Worm (Caenorhabditis elegans) whole organism, L2 larva: Measurements from ENCODE around the gene B0563.1.

Experiments
- F13H6.1 ChIP-seq: sonication (generic microtip); optimal IDR thresholded peaks from 2 replicates; lab custom pipeline; 2016; ENCODE audit warnings: missing genetic modification characterization, missing compliant biosample characterization
- ZK546.5 ChIP-seq: sonication (generic microtip); optimal IDR thresholded peaks from 2 replicates; lab custom pipeline; 2017; ENCODE audit warnings: missing biosample characterization, missing genetic modification characterization
- aly-2 ChIP-seq: fragments of 150-350 bp; optimal IDR thresholded peaks from 2 replicates; lab custom pipeline; 2014; ENCODE audit warnings: missing biosample characterization, missing genetic modification characterization
- ama-1 ChIP-seq: fragments of 150-350 bp; optimal IDR thresholded peaks from 2 replicates; lab custom pipeline; 2018; ENCODE audit warnings: inconsistent platforms
- blmp-1 ChIP-seq: sonication (generic microtip); optimal IDR thresholded peaks from 2 replicates; lab custom pipeline; 2017; ENCODE audit warnings: missing genetic modification characterization, mild to moderate bottlenecking, missing compliant biosample characterization, antibody characterized with exemption, moderate library complexity; ENCODE audit not compliant: insufficient read depth
- ceh-16 ChIP-seq: fragments of 150-350 bp; optimal IDR thresholded peaks from 2 replicates; lab custom pipeline; 2014; ENCODE audit warnings: missing biosample characterization, missing genetic modification characterization
- ceh-82 ChIP-seq: fragments of 150-350 bp; optimal IDR thresholded peaks from 2 replicates; lab custom pipeline; 2014; ENCODE audit warnings: missing biosample characterization, missing genetic modification characterization
- dmd-4 ChIP-seq: sonication (generic microtip); optimal IDR thresholded peaks from 2 replicates; lab custom pipeline; 2017; ENCODE audit warnings: missing biosample characterization, missing genetic modification characterization
- egl-27 ChIP-seq: sonication (generic microtip); optimal IDR thresholded peaks from 3 replicates; lab custom pipeline; 2017; ENCODE audit warnings: missing biosample characterization, missing genetic modification reagents, missing genetic modification characterization
- elt-3 ChIP-seq: sonication (generic microtip); optimal IDR thresholded peaks from 2 replicates; lab custom pipeline; 2017; ENCODE audit warnings: missing biosample characterization, missing genetic modification characterization
- fos-1 ChIP-seq: fragments of 150-350 bp; optimal IDR thresholded peaks from 2 replicates; lab custom pipeline; 2014; ENCODE audit warnings: missing biosample characterization, missing genetic modification characterization
- lin-13 ChIP-seq: fragments of 150-350 bp; optimal IDR thresholded peaks from 2 replicates; lab custom pipeline; 2014; ENCODE audit warnings: missing biosample characterization, missing genetic modification reagents, missing genetic modification characterization
- lsy-2 ChIP-seq, 2 experiments: fragments of 150-350 bp in 1 of 2; sonication (generic microtip) in 1 of 2; optimal IDR thresholded peaks; 2 replicates each; lab custom pipeline; 2014 to 2017; ENCODE audit warnings: missing biosample characterization in 2 of 2, missing genetic modification characterization in 2 of 2
- mab-5 ChIP-seq: fragments of 150-350 bp; optimal IDR thresholded peaks from 2 replicates; lab custom pipeline; 2014; ENCODE audit warnings: missing biosample characterization, missing genetic modification characterization
- mbf-1 ChIP-seq: sonication (generic microtip); optimal IDR thresholded peaks from 2 replicates; lab custom pipeline; 2017; ENCODE audit warnings: missing biosample characterization, missing genetic modification characterization
- mdl-1 ChIP-seq, 2 experiments: fragments of 150-350 bp in 1 of 2; sonication (generic microtip) in 1 of 2; optimal IDR thresholded peaks; 2 replicates each; lab custom pipeline; 2017; ENCODE audit warnings: missing biosample characterization in 2 of 2, missing genetic modification characterization in 2 of 2
- nhr-12 ChIP-seq: fragments of 150-350 bp; optimal IDR thresholded peaks from 2 replicates; lab custom pipeline; 2014; ENCODE audit warnings: missing biosample characterization, missing genetic modification characterization
- nhr-129 ChIP-seq: fragments of 150-350 bp; optimal IDR thresholded peaks from 2 replicates; lab custom pipeline; 2014; ENCODE audit warnings: missing biosample characterization, missing genetic modification characterization
- nhr-23 ChIP-seq: fragments of 150-350 bp; optimal IDR thresholded peaks from 2 replicates; lab custom pipeline; 2014; ENCODE audit warnings: missing biosample characterization, missing genetic modification reagents, missing genetic modification characterization
- nhr-237 ChIP-seq: fragments of 150-350 bp; optimal IDR thresholded peaks from 2 replicates; lab custom pipeline; 2014; ENCODE audit warnings: missing biosample characterization, missing genetic modification characterization
- nhr-25 ChIP-seq: fragments of 150-350 bp; sonication (generic microtip); optimal IDR thresholded peaks from 3 replicates; lab custom pipeline; 2014; ENCODE audit warnings: missing biosample characterization, missing genetic modification characterization
- nhr-6 ChIP-seq: fragments of 150-350 bp; optimal IDR thresholded peaks from 2 replicates; lab custom pipeline; 2014; ENCODE audit warnings: missing biosample characterization, missing genetic modification characterization
- nhr-77 ChIP-seq: fragments of 150-350 bp; optimal IDR thresholded peaks from 2 replicates; lab custom pipeline; 2014; ENCODE audit warnings: missing biosample characterization, missing genetic modification characterization
- peb-1 ChIP-seq: fragments of 150-350 bp; optimal IDR thresholded peaks from 2 replicates; lab custom pipeline; 2014; ENCODE audit warnings: missing biosample characterization, missing genetic modification characterization
- sem-4 ChIP-seq: fragments of 150-350 bp; optimal IDR thresholded peaks from 2 replicates; lab custom pipeline; 2014; ENCODE audit warnings: missing biosample characterization, missing genetic modification reagents, missing genetic modification characterization
- sma-3 ChIP-seq: sonication (generic microtip); optimal IDR thresholded peaks from 2 replicates; lab custom pipeline; 2016; ENCODE audit warnings: missing genetic modification reagents, missing genetic modification characterization, missing compliant biosample characterization
- sma-9 ChIP-seq, 2 experiments: fragments of 150-350 bp in 1 of 2; sonication (generic microtip) in 1 of 2; optimal IDR thresholded peaks; 2 replicates each; lab custom pipeline; 2014 to 2016; ENCODE audit warnings: missing genetic modification characterization in 2 of 2, mild to moderate bottlenecking in 1 of 2, missing biosample characterization in 1 of 2, missing compliant biosample characterization in 1 of 2, missing genetic modification reagents in 1 of 2, moderate library complexity in 1 of 2
- snpc-4 ChIP-seq: fragments of 150-350 bp; optimal IDR thresholded peaks from 2 replicates; lab custom pipeline; 2014; ENCODE audit warnings: missing biosample characterization, missing genetic modification characterization
- unc-55 ChIP-seq: fragments of 150-350 bp; sonication (generic microtip); optimal IDR thresholded peaks from 3 replicates; lab custom pipeline; 2014; ENCODE audit warnings: missing biosample characterization, missing genetic modification reagents, missing genetic modification characterization
- unc-62 ChIP-seq: fragments of 150-350 bp; optimal IDR thresholded peaks from 2 replicates; lab custom pipeline; 2014; ENCODE audit warnings: missing biosample characterization, missing genetic modification reagents, missing genetic modification characterization
- zag-1 ChIP-seq: fragments of 150-350 bp; optimal IDR thresholded peaks from 2 replicates; lab custom pipeline; 2014; ENCODE audit warnings: missing biosample characterization, missing genetic modification characterization
- ztf-11 ChIP-seq: sonication (generic microtip); optimal IDR thresholded peaks from 2 replicates; lab custom pipeline; 2017; ENCODE audit warnings: missing biosample characterization, missing genetic modification characterization
- ztf-4 ChIP-seq: fragments of 150-350 bp; optimal IDR thresholded peaks from 2 replicates; lab custom pipeline; 2014; ENCODE audit warnings: missing biosample characterization, missing genetic modification characterization

Gene B0563.1

DNA sequence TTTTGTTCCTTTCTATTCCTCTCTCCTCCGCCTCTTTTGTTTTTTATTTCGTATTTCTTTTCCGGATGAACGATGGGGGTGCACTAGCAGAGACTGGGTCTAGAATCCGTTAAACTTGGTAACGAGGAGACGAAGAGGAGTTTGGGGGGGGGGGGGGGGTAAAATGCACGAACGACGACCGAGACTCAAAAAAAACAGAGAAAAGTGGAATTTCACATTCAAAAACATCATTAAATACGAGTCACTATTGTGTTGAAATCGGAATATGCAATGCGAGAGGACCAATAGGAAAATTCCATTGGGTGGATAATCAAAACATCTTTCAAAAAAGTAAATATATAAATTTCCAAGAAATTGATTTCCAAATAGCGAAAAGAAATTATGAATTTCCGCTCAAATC is 17.1 kb upstream of the B0563.1 start, which contains the start of gene B0563.7:
TSS of gene B0563.7 (minus strand) at position 101 of the 400 bp plus-strand sequence.
- no peak for TF ChIP-seq nhr-129 (tag; lab: Kevin White, UChicago)
- TF ChIP-seq unc-55 (GFP tag; lab: Kevin White, UChicago): no peak
- TF ChIP-seq nhr-237: no peak
- TF ChIP-seq elt-3 (tag; lab: Kevin White, UChicago): no peak
- no peak for TF ChIP-seq dmd-4 (tag; lab: Kevin White, UChicago)

DNA sequence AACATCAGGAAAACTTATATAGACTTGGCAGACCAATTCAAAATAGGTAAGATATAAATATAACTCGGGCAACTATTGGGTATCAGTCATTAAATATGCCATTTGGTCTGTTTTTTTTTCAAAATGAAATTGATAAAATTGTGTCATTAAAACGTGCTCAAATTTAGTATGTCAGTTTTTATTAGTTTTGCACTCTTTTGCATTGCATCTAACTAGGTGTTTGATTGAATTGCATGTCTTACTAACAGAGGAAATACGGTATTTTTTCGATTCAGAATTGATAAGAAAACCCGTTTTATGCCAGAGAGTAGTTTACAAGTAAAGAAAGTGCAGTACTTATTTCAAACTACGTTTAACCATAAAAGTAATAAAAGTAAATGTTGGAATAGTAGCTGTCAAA is 15.6 kb upstream of the B0563.1 start:
- peak; percentile 20 for TF ChIP-seq fos-1 (tag; lab: Kevin White, UChicago)
- TF ChIP-seq peb-1 (tag; lab: Kevin White, UChicago): no peak

DNA sequence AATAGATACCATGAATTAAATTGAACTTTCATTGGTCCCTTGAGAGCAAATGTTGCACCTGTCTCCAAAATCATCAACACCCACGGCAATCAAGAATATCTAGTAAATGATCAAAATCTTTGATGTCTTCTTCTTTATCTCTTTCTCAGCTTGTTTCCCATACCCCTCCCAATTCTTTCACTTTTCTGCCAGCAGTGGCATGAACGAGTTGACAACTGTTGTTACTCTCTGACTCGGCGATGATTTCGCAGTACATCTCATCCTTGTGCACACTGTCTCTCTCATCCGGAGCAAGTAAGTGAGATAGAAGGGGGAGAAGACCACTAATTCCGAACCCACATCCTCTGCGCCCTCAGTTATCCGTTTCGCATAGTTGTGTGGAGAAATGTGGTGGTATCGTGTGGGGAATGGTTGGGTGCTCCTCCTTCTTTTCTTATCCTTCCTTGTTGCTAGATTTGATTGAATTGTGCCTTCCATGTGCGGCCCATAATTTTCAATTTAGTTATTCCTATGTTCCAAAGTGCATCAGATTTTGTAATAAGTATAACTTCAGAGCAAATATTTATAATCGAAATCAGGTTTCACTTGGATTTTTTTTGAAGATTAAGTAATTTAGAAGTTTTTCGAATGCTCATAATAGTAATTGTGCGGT is 10.0 kb upstream of the B0563.1 start:
- peak; percentile 71 for TF ChIP-seq nhr-129 (tag; lab: Kevin White, UChicago)
- peak; percentile 23 for TF ChIP-seq sem-4 (tag; lab: Kevin White, UChicago)
- peak; percentile 67 for TF ChIP-seq F13H6.1 (tag; lab: Kevin White, UChicago)
- TF ChIP-seq sma-9 (GFP tag; optimal IDR thresholded peaks at IDR 0.05; lab: Kevin White, UChicago): peak; percentile 52
- no peak for TF ChIP-seq sma-9 (tag; optimal IDR thresholded peaks at IDR 0.05; lab: Kevin White, UChicago)
- no peak for TF ChIP-seq unc-55 (GFP tag; lab: Kevin White, UChicago)

DNA sequence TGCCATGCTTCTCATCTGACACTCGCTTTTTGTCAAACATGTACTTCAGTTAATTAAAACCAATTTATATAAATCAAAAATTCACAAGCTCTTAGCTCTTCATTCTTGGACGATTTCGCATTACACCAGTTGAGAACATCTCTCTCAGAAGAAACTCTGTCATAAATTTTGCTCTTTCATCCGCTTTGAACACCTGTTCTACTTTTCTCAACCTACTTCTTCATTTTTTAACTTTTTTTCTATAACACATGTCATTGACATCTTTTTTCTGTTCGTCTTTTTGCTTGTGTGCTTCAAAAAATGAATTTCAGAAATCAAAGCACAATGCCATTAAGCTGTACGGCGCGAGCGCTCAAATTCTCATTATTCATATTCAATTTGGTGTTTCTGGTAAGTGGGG is 8.5 kb upstream of the B0563.1 start, which contains the start of gene tsp-11:
TSS of gene tsp-11 (plus strand) at position 301 of the 400 bp plus-strand sequence.
- TF ChIP-seq zag-1 (tag; lab: Kevin White, UChicago) (no peak), mab-5 (no peak), blmp-1 (tag; lab: Kevin White, UChicago) (no peak), mdl-1 (tag; optimal IDR thresholded peaks at IDR 0.05; lab: Kevin White, UChicago) (no peak), nhr-25 (tag; lab: Kevin White, UChicago) (no peak), lin-13 (GFP tag; lab: Kevin White, UChicago) (no peak), nhr-6 (no peak), ztf-11 (no peak), sem-4 (tag; lab: Kevin White, UChicago) (no peak), ZK546.5 (tag; lab: Kevin White, UChicago) (no peak), ceh-82 (tag; lab: Kevin White, UChicago) (no peak), lsy-2 (tag; optimal IDR thresholded peaks at IDR 0.05; lab: Kevin White, UChicago) (no peak), nhr-12 (tag; lab: Kevin White, UChicago) (no peak), ama-1 (lab: Kevin White, UChicago) (no peak), sma-3 (no peak)

DNA sequence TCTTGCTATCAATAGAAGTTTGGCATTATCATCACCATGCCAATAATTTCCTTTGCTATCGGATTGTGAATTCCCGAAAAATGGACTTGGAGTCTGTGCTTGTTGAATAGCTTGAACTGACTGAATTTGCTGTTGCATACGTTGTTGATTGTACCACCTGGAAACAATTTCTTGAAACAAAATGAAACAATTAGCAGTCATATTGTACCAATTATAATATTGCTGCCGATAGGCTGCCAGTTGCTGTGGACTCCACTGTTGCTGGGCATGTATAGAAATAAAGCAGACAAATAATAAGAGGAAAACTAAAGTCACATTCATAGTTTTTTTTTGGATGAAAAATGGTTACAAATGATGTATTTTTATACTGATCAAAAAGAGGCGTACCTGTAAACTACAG is 4.4 kb upstream of the B0563.1 start, which contains the start of gene B0563.10:
TSS of gene B0563.10 (minus strand) at position 325 of the 400 bp plus-strand sequence.
- no peak for TF ChIP-seq aly-2 (tag; lab: Kevin White, UChicago)
- no peak for TF ChIP-seq ztf-11
- no peak for TF ChIP-seq nhr-12 (tag; lab: Kevin White, UChicago)
- TF ChIP-seq mbf-1: no peak
- no peak for TF ChIP-seq egl-27
- TF ChIP-seq nhr-77 (tag; lab: Kevin White, UChicago): no peak
- no peak for TF ChIP-seq unc-62 (GFP tag; lab: Kevin White, UChicago)
- no peak for TF ChIP-seq nhr-23 (tag; lab: Kevin White, UChicago)
- TF ChIP-seq zag-1 (tag; lab: Kevin White, UChicago): no peak
- no peak for TF ChIP-seq ztf-4 (tag; lab: Kevin White, UChicago)

DNA sequence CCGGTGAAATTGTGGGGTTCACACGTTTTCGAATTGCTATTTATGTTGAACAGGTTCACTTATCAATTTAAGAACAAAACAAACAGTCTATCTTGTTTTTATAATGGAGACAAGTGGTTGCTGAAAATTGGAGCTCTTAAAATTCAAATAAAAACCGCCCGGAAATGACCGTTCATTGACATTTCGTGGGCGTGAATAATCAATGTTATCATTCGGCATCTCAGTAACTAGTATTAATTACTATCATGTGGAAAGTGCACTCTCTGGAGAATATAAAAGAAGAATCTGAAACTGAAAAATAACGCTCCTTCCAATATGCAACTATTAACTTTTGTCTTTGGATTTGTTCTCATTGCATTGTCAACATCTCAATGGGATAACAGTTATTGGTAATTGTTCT is 3.1 kb upstream of the B0563.1 start, which contains the start of gene B0563.9:
TSS of gene B0563.9 (plus strand) at position 301 of the 400 bp plus-strand sequence.
- TF ChIP-seq ceh-16 (tag; lab: Kevin White, UChicago): no peak
- no peak for TF ChIP-seq nhr-23 (tag; lab: Kevin White, UChicago)
- no peak for TF ChIP-seq ZK546.5 (tag; lab: Kevin White, UChicago)
- no peak for TF ChIP-seq snpc-4 (tag; lab: Kevin White, UChicago)
- TF ChIP-seq F13H6.1 (tag; lab: Kevin White, UChicago): no peak
